Worm (Caenorhabditis elegans): ENCODE measurements around the gene Y116A8B.4.

Y116A8B.4 gene

ce11 chrIV:17232899-17233298, 9.3 kb downstream of the Y116A8B.4 start:
- TF ChIP-seq ceh-58 (GFP tag; IDR thresholded peaks at IDR 0.05) (no peak), attf-3 (GFP tag; conservative IDR thresholded peaks at IDR 0.05) (no peak), mxl-1 (tag; optimal IDR thresholded peaks at IDR 0.05) (no peak), die-1 (tag; optimal IDR thresholded peaks at IDR 0.05) (no peak), F39B2.1 (GFP tag; IDR thresholded peaks at IDR 0.05) (no peak), ztf-28 (GFP tag; IDR thresholded peaks at IDR 0.05) (no peak)

- TF ChIP-seq tlf-1 (GFP tag; optimal IDR thresholded peaks at IDR 0.05) (no peak), zim-3 (tag; optimal IDR thresholded peaks at IDR 0.05) (no peak), nhr-27 (tag; optimal IDR thresholded peaks at IDR 0.05) (no peak), snpc-3.4 (tag; optimal IDR thresholded peaks at IDR 0.05) (no peak), ztf-25 (GFP tag; IDR thresholded peaks at IDR 0.05) (no peak), F33H1.4 (GFP tag; IDR thresholded peaks at IDR 0.05) (no peak), egl-18 (GFP tag; IDR thresholded peaks at IDR 0.05) (no peak), lag-1 (GFP tag; IDR thresholded peaks at IDR 0.05) (no peak), madf-3 (GFP tag; IDR thresholded peaks at IDR 0.05) (no peak), lsy-27 (tag; optimal IDR thresholded peaks at IDR 0.05; ENCODE audit: borderline replicate concordance, insufficient read depth) (no peak), B0019.2 (GFP tag; conservative IDR thresholded peaks at IDR 0.05) (no peak), F37B4.10 (GFP tag; IDR thresholded peaks at IDR 0.05) (no peak)
These were observed 9.9 kb downstream of the Y116A8B.4 start for ce11 chrIV:17233494-17233893.

- no peak for TF ChIP-seq F52B5.7 (tag; optimal IDR thresholded peaks at IDR 0.05)
- TF ChIP-seq nfyb-1 (GFP tag; IDR thresholded peaks at IDR 0.05), result no peak
- TF ChIP-seq Y79H2A.3 (GFP tag; conservative IDR thresholded peaks at IDR 0.05), result no peak
- TF ChIP-seq let-607 (tag; optimal IDR thresholded peaks at IDR 0.05), result no peak
- TF ChIP-seq rpc-1 (optimal IDR thresholded peaks at IDR 0.05), result no peak
- no peak for TF ChIP-seq rpc-1 (tag; optimal IDR thresholded peaks at IDR 0.05)
- no peak for TF ChIP-seq somi-1 (GFP tag; optimal IDR thresholded peaks at IDR 0.05)
- no peak for TF ChIP-seq D2030.7 (GFP tag; IDR thresholded peaks at IDR 0.05)
- no peak for TF ChIP-seq hmg-1.2 (GFP tag; IDR thresholded peaks at IDR 0.05)
- no peak for TF ChIP-seq nhr-80 (tag; optimal IDR thresholded peaks at IDR 0.05)
- TF ChIP-seq nhr-27 (tag; optimal IDR thresholded peaks at IDR 0.05), result no peak
- no peak for TF ChIP-seq nhr-120 (GFP tag; IDR thresholded peaks at IDR 0.05)
- no peak for TF ChIP-seq ekl-4 (GFP tag; IDR thresholded peaks at IDR 0.05)
- no peak for TF ChIP-seq dpff-1 (tag; optimal IDR thresholded peaks at IDR 0.05)
- no peak for TF ChIP-seq Y56A3A.18 (GFP tag; IDR thresholded peaks at IDR 0.05)
- no peak for TF ChIP-seq tlf-1 (GFP tag; optimal IDR thresholded peaks at IDR 0.05)
- TF ChIP-seq hsf-1 (GFP tag; IDR thresholded peaks at IDR 0.05), result no peak
- no peak for TF ChIP-seq attf-6 (GFP tag; IDR thresholded peaks at IDR 0.05)
- no peak for TF ChIP-seq snpc-1.3 (tag; optimal IDR thresholded peaks at IDR 0.05; ENCODE audit: insufficient read depth)
- no peak for TF ChIP-seq aptf-3 (GFP tag; IDR thresholded peaks at IDR 0.05)
These were observed 13.5 kb downstream of the Y116A8B.4 start for ce11 chrIV:17237029-17237428.

- no peak for TF ChIP-seq ceh-100 (GFP tag; IDR thresholded peaks at IDR 0.05)
- TF ChIP-seq ztf-18 (tag; optimal IDR thresholded peaks at IDR 0.05), result no peak
- TF ChIP-seq unc-62 (GFP tag; optimal IDR thresholded peaks at IDR 0.05), result no peak
These were observed 15.4 kb downstream of the Y116A8B.4 start for ce11 chrIV:17238951-17239350.

All from whole organism, young adult.